Fruit fly (Drosophila melanogaster) whole organism: ENCODE data around the gene mRpL20.

Experiments
- CG8478 ChIP-seq: fragments of >200 bp; optimal IDR thresholded peaks from 2 replicates; lab custom pipeline; 2018; ENCODE audit warnings: inconsistent platforms
- usp ChIP-seq: fragments of >200 bp; optimal IDR thresholded peaks from 2 replicates; lab custom pipeline; 2017; ENCODE audit warnings: missing biosample characterization, missing genetic modification characterization, mixed read lengths

- TF ChIP-seq usp (GFP tag; lab: Kevin White, UChicago): no peak
- no peak for TF ChIP-seq CG8478 (lab: Kevin White, UChicago)
These were observed 12.5 kb upstream of the mRpL20 start for dm6 chr3L:13030055-13030634.
